Comparison of ENCODE assay signal across 2 fruit fly cellular contexts in the genomic region with DNA sequence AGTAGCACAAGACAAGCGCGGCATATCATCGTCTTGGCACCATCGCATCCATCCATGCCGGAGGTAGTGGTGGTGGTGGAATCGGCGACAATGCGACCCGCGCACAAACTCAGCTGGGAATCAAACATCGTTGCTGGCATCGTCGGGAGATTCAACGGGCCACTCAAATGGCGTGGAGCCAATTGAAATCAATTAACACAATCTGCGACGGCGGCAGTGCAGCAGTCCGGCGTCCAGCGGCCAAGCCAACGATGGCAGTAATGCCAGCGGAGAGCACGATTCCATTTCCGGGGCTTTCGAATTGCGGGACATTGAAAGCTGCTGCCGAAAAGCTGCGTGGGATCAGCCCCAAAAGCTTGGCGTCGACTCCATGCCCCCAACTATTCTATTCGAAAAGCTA.
TF ChIP-seq lines count a peak whose summit lies in the region.

Gene CG10654, minus strand, starts transcription at position 270 of the 400 bp plus-strand sequence.

- no peak for TF ChIP-seq CTCF in whole organism, embryonic (GFP tag; optimal IDR thresholded peaks at IDR 0.05; lab: Kevin White, UChicago)

TF ChIP-seq in whole organism, adult, 20 proteins besides CTCF, POLR2A, EP300 and RAD21:
- TF ChIP-seq CG12768 (GFP tag; optimal IDR thresholded peaks at IDR 0.05; lab: Kevin White, UChicago), result peak; percentile 54
- TF ChIP-seq tj (GFP tag; optimal IDR thresholded peaks at IDR 0.05; lab: Kevin White, UChicago), result no peak

TF ChIP-seq in whole organism, embryonic, 481 proteins besides CTCF, POLR2A, EP300 and RAD21:
- TF ChIP-seq CG15269 (tag; optimal IDR thresholded peaks at IDR 0.05; lab: Kevin White, UChicago) (no peak), CG7372 (GFP tag; IDR thresholded peaks at IDR 0.05; lab: Robert Waterston, UW) (no peak), CG7987 (GFP tag; optimal IDR thresholded peaks at IDR 0.05; lab: Kevin White, UChicago) (peak; percentile 33), Fer1 (GFP tag; optimal IDR thresholded peaks at IDR 0.05; lab: Kevin White, UChicago) (peak; percentile 41), gcm (GFP tag; optimal IDR thresholded peaks at IDR 0.05; lab: Kevin White, UChicago) (no peak), Ada2b (GFP tag; IDR thresholded peaks at IDR 0.05; lab: Robert Waterston, UW) (no peak), schlank (tag; optimal IDR thresholded peaks at IDR 0.05; lab: Kevin White, UChicago) (no peak), MESR4 (GFP tag; optimal IDR thresholded peaks at IDR 0.05; lab: Kevin White, UChicago) (peak; percentile 7), CG4854 (GFP tag; optimal IDR thresholded peaks at IDR 0.05; lab: Kevin White, UChicago) (no peak), luna (GFP tag; optimal IDR thresholded peaks at IDR 0.05; lab: Kevin White, UChicago) (no peak), CG14014 (GFP tag; IDR thresholded peaks at IDR 0.05; lab: Robert Waterston, UW) (no peak), nerfin-1 (tag; optimal IDR thresholded peaks at IDR 0.05; lab: Kevin White, UChicago) (no peak), Rfx (GFP tag; IDR thresholded peaks at IDR 0.05; lab: Robert Waterston, UW) (0 out of 2 replicates have a peak, but pooled peaks have one; percentile 18), CG6175 (GFP tag; IDR thresholded peaks at IDR 0.05; lab: Robert Waterston, UW) (peak; percentile 14; the same call in 1 of the 3 replicates), dmrt11E (tag; optimal IDR thresholded peaks at IDR 0.05; lab: Kevin White, UChicago) (no peak), D19A (tag; optimal IDR thresholded peaks at IDR 0.05; lab: Kevin White, UChicago) (no peak), Med (GFP tag; lab: Kevin White, UChicago) (peak; percentile 70), CG10654 (GFP tag; optimal IDR thresholded peaks at IDR 0.05; lab: Kevin White, UChicago) (no peak), CG10565 (GFP tag; optimal IDR thresholded peaks at IDR 0.05; lab: Kevin White, UChicago) (no peak), ci (GFP tag; IDR thresholded peaks at IDR 0.05; lab: Robert Waterston, UW) (peak; percentile 60; the same call in 2 of the 3 replicates), B-H2 (GFP tag; optimal IDR thresholded peaks at IDR 0.05; lab: Kevin White, UChicago) (no peak), pb (GFP tag; optimal IDR thresholded peaks at IDR 0.05; lab: Kevin White, UChicago) (peak; percentile 9), CG6791 (GFP tag; IDR thresholded peaks at IDR 0.05; lab: Robert Waterston, UW; ENCODE audit: partially characterized antibody) (0 out of 3 replicates have a peak, but pooled peaks have one; percentile 38), so (GFP tag; IDR thresholded peaks at IDR 0.05; lab: Robert Waterston, UW) (no peak), CG15514 (GFP tag; optimal IDR thresholded peaks at IDR 0.05; lab: Kevin White, UChicago) (peak; percentile 28), CG8478 (optimal IDR thresholded peaks at IDR 0.05; lab: Kevin White, UChicago) (no peak), Neu2 (GFP tag; optimal IDR thresholded peaks at IDR 0.05; lab: Kevin White, UChicago; ENCODE audit: borderline replicate concordance) (no peak), Opbp (GFP tag; IDR thresholded peaks at IDR 0.05; lab: Robert Waterston, UW; ENCODE audit: partially characterized antibody) (no peak), CG6683 (GFP tag; optimal IDR thresholded peaks at IDR 0.05; lab: Kevin White, UChicago) (peak; percentile 4), grn (GFP tag; optimal IDR thresholded peaks at IDR 0.05; lab: Kevin White, UChicago) (no peak), CG13296 (GFP tag; optimal IDR thresholded peaks at IDR 0.05; lab: Kevin White, UChicago) (peak; percentile 15), E2f2 (GFP tag; IDR thresholded peaks at IDR 0.05; lab: Robert Waterston, UW) (peak; percentile 10; the same call in 1 of the 2 replicates), CG17361 (GFP tag; IDR thresholded peaks at IDR 0.05; lab: Robert Waterston, UW) (no peak), Awh (GFP tag; IDR thresholded peaks at IDR 0.05; lab: Robert Waterston, UW) (0 out of 2 replicates have a peak, but pooled peaks have one; percentile 11), sens (GFP tag; lab: Kevin White, UChicago) (peak; percentile 51), tgo (GFP tag; IDR thresholded peaks at IDR 0.05; lab: Robert Waterston, UW) (no peak), Ets97D (GFP tag; optimal IDR thresholded peaks at IDR 0.05; lab: Kevin White, UChicago) (peak; percentile 38), kay (GFP tag; optimal IDR thresholded peaks at IDR 0.05; lab: Kevin White, UChicago) (no peak), Dip2 (GFP tag; IDR thresholded peaks at IDR 0.05; lab: Robert Waterston, UW) (no peak), CG7928 (GFP tag; optimal IDR thresholded peaks at IDR 0.05; lab: Kevin White, UChicago) (no peak), bigmax (GFP tag; optimal IDR thresholded peaks at IDR 0.05; lab: Kevin White, UChicago) (no peak), CG34376 (GFP tag; optimal IDR thresholded peaks at IDR 0.05; lab: Kevin White, UChicago) (peak; percentile 45), CG18599 (GFP tag; optimal IDR thresholded peaks at IDR 0.05; lab: Kevin White, UChicago) (peak; percentile 37), ro (GFP tag; IDR thresholded peaks at IDR 0.05; lab: Robert Waterston, UW) (no peak), mam (GFP tag; optimal IDR thresholded peaks at IDR 0.05; lab: Kevin White, UChicago) (no peak), nmo (GFP tag; optimal IDR thresholded peaks at IDR 0.05; lab: Kevin White, UChicago) (no peak), CG3281 (GFP tag; optimal IDR thresholded peaks at IDR 0.05; lab: Kevin White, UChicago) (no peak)
